Fruit fly (Drosophila melanogaster) whole organism, embryonic: Measurements from ENCODE around the gene Mrgn1.

Source experiments
- Ada2b ChIP-seq: fragments of 200-800 bp; sonication (Bioruptor generic); IDR thresholded peaks from 2 replicates; pipeline ENCODE4 v1.3.6; 2022; ENCODE audit warnings: missing biosample characterization, missing genetic modification characterization
- BEAF-32 ChIP-seq: fragments of 200-800 bp; sonication (Bioruptor generic); optimal IDR thresholded peaks from 3 replicates; lab custom pipeline; 2017; ENCODE audit warnings: missing biosample characterization, missing genetic modification characterization, mild to moderate bottlenecking, moderate library complexity, missing genetic modification reagents
- Blimp-1 ChIP-seq: fragments of 200-800 bp; sonication (Bioruptor generic); optimal IDR thresholded peaks from 3 replicates; lab custom pipeline; 2018; ENCODE audit warnings: missing biosample characterization, missing genetic modification characterization, mild to moderate bottlenecking, moderate library complexity, missing genetic modification reagents
- BtbVII ChIP-seq: fragments of 200-800 bp; sonication (Bioruptor generic); optimal IDR thresholded peaks from 3 replicates; lab custom pipeline; 2017; ENCODE audit warnings: missing biosample characterization, mild to moderate bottlenecking, missing genetic modification characterization
- CG10209 ChIP-seq: fragments of 200-800 bp; sonication (Bioruptor generic); optimal IDR thresholded peaks from 3 replicates; lab custom pipeline; 2017; ENCODE audit warnings: missing biosample characterization, mild to moderate bottlenecking, missing genetic modification characterization, missing genetic modification reagents
- CG1024 ChIP-seq: fragments of 200-800 bp; sonication (Bioruptor generic); IDR thresholded peaks from 2 replicates; pipeline ENCODE4 v1.3.6; 2022; ENCODE audit warnings: missing biosample characterization, missing genetic modification characterization
- CG10267 ChIP-seq: fragments of 200-800 bp; sonication (Bioruptor generic); optimal IDR thresholded peaks from 2 replicates; lab custom pipeline; 2018; ENCODE audit warnings: missing biosample characterization, mild to moderate bottlenecking, missing genetic modification characterization, moderate library complexity
- CG11093 ChIP-seq: fragments of 200-800 bp; sonication (Bioruptor generic); IDR thresholded peaks from 3 replicates; pipeline ENCODE4 v1.3.6; 2022; ENCODE audit warnings: missing biosample characterization, missing genetic modification characterization
- CG12391 ChIP-seq: fragments of 200-800 bp; sonication (Bioruptor generic); optimal IDR thresholded peaks from 3 replicates; lab custom pipeline; 2018; ENCODE audit warnings: missing biosample characterization, mild to moderate bottlenecking, missing genetic modification characterization, moderate library complexity
- CG13424 ChIP-seq: fragments of 200-800 bp; sonication (Bioruptor generic); optimal IDR thresholded peaks from 2 replicates; lab custom pipeline; 2019; ENCODE audit warnings: missing biosample characterization, mild to moderate bottlenecking, missing genetic modification characterization, moderate library complexity
- CG13775 ChIP-seq: fragments of 200-800 bp; sonication (Bioruptor generic); optimal IDR thresholded peaks from 3 replicates; lab custom pipeline; 2017; ENCODE audit warnings: missing biosample characterization, mild to moderate bottlenecking, missing genetic modification characterization
- CG16779 ChIP-seq: fragments of 200-800 bp; sonication (Bioruptor generic); IDR thresholded peaks from 2 replicates; pipeline ENCODE4 v1.3.6; 2022; ENCODE audit warnings: missing biosample characterization, missing genetic modification characterization
- CG17186 ChIP-seq: fragments of 200-800 bp; sonication (Bioruptor generic); optimal IDR thresholded peaks from 3 replicates; lab custom pipeline; 2017; ENCODE audit warnings: missing biosample characterization, missing genetic modification reagents, missing genetic modification characterization
- CG2120 ChIP-seq: fragments of 200-800 bp; sonication (Bioruptor generic); optimal IDR thresholded peaks from 3 replicates; lab custom pipeline; 2016; ENCODE audit warnings: missing biosample characterization, missing genetic modification characterization
- CG30431 ChIP-seq: fragments of 200-800 bp; sonication (Bioruptor generic); optimal IDR thresholded peaks from 2 replicates; lab custom pipeline; 2017; ENCODE audit warnings: missing biosample characterization, missing genetic modification characterization
- CG3065 ChIP-seq: fragments of 200-800 bp; sonication (Bioruptor generic); optimal IDR thresholded peaks from 2 replicates; lab custom pipeline; 2016; ENCODE audit warnings: missing biosample characterization, missing genetic modification characterization
- CG31365 ChIP-seq: fragments of 200-800 bp; sonication (Bioruptor generic); optimal IDR thresholded peaks from 2 replicates; lab custom pipeline; 2018; ENCODE audit warnings: missing biosample characterization, mild to moderate bottlenecking, missing genetic modification characterization
- CG6854 ChIP-seq: fragments of 200-800 bp; sonication (Bioruptor generic); optimal IDR thresholded peaks from 3 replicates; lab custom pipeline; 2017; ENCODE audit warnings: missing biosample characterization, mild to moderate bottlenecking, missing genetic modification characterization
- CG8388 ChIP-seq: fragments of 200-800 bp; sonication (Bioruptor generic); optimal IDR thresholded peaks from 2 replicates; lab custom pipeline; 2019; ENCODE audit warnings: missing biosample characterization, mild to moderate bottlenecking, missing genetic modification characterization, moderate library complexity
- CoRest ChIP-seq: fragments of 200-800 bp; sonication (Bioruptor generic); optimal IDR thresholded peaks from 3 replicates; lab custom pipeline; 2018; ENCODE audit warnings: missing biosample characterization, mild to moderate bottlenecking, missing genetic modification characterization, moderate library complexity
- D ChIP-seq, 2 experiments: fragments of 200-800 bp in 1 of 2; fragments of >200 bp in 1 of 2; sonication (Bioruptor generic) in 1 of 2; optimal IDR thresholded peaks; 2 replicates in 1 of 2; 3 replicates in 1 of 2; lab custom pipeline; 2017; ENCODE audit warnings: mild to moderate bottlenecking in 1 of 2, missing biosample characterization in 1 of 2, missing genetic modification characterization in 1 of 2, missing genetic modification reagents in 1 of 2
- H2.0 ChIP-seq: fragments of 200-800 bp; sonication (Bioruptor generic); IDR thresholded peaks from 2 replicates; pipeline ENCODE4 v1.3.6; 2022; ENCODE audit warnings: missing biosample characterization, missing genetic modification characterization
- HLH3B ChIP-seq: fragments of 200-800 bp; sonication (Bioruptor generic); IDR thresholded peaks from 2 replicates; pipeline ENCODE4 v1.3.6; 2022; ENCODE audit warnings: missing biosample characterization, missing genetic modification characterization
- HLH54F ChIP-seq: fragments of 200-800 bp; sonication (Bioruptor generic); optimal IDR thresholded peaks from 3 replicates; lab custom pipeline; 2016; ENCODE audit warnings: missing biosample characterization, missing genetic modification characterization
- Max ChIP-seq: fragments of 200-800 bp; sonication (Bioruptor generic); optimal IDR thresholded peaks from 2 replicates; lab custom pipeline; 2016; ENCODE audit warnings: missing biosample characterization, mild to moderate bottlenecking, missing genetic modification characterization
- Six4 ChIP-seq: fragments of 200-800 bp; sonication (Bioruptor generic); optimal IDR thresholded peaks from 2 replicates; lab custom pipeline; 2016; ENCODE audit warnings: missing biosample characterization, missing genetic modification characterization
- ase ChIP-seq: fragments of 200-800 bp; sonication (Bioruptor generic); IDR thresholded peaks from 3 replicates; pipeline ENCODE4 v1.3.6; 2022; ENCODE audit warnings: missing biosample characterization, missing genetic modification characterization
- az2 ChIP-seq: fragments of 200-800 bp; sonication (Bioruptor generic); optimal IDR thresholded peaks from 3 replicates; lab custom pipeline; 2016; ENCODE audit warnings: missing biosample characterization, missing genetic modification characterization
- dm ChIP-seq: fragments of 200-800 bp; sonication (Bioruptor generic); optimal IDR thresholded peaks from 3 replicates; lab custom pipeline; 2016; ENCODE audit warnings: missing biosample characterization, missing genetic modification characterization
- dmrt11E ChIP-seq: fragments of 200-800 bp; sonication (Bioruptor generic); optimal IDR thresholded peaks from 3 replicates; lab custom pipeline; 2018; ENCODE audit warnings: missing biosample characterization, mild to moderate bottlenecking, missing genetic modification characterization, moderate library complexity
- dmrt99B ChIP-seq: fragments of 200-800 bp; sonication (Bioruptor generic); optimal IDR thresholded peaks from 2 replicates; lab custom pipeline; 2018; ENCODE audit warnings: missing biosample characterization, mild to moderate bottlenecking, missing genetic modification characterization, moderate library complexity
- emc ChIP-seq: fragments of 200-800 bp; sonication (Bioruptor generic); optimal IDR thresholded peaks from 2 replicates; lab custom pipeline; 2016; ENCODE audit warnings: missing biosample characterization, missing genetic modification characterization
- gcm2 ChIP-seq: fragments of 200-800 bp; sonication (Bioruptor generic); optimal IDR thresholded peaks from 2 replicates; lab custom pipeline; 2016; ENCODE audit warnings: missing biosample characterization, missing genetic modification characterization
- gsb ChIP-seq: fragments of 200-800 bp; sonication (Bioruptor generic); IDR thresholded peaks from 2 replicates; pipeline ENCODE4 v1.3.6; 2022; ENCODE audit warnings: missing biosample characterization, missing genetic modification characterization
- gt ChIP-seq: fragments of 200-800 bp; sonication (Bioruptor generic); IDR thresholded peaks from 2 replicates; pipeline ENCODE4 v1.3.6; 2022; ENCODE audit warnings: missing biosample characterization, missing genetic modification characterization
- hth ChIP-seq: fragments of >200 bp; optimal IDR thresholded peaks from 2 replicates; lab custom pipeline; 2017; ENCODE audit warnings: inconsistent platforms
- inv ChIP-seq: fragments of 200-800 bp; sonication (Bioruptor generic); IDR thresholded peaks from 2 replicates; pipeline ENCODE4 v1.3.6; 2022; ENCODE audit warnings: missing biosample characterization, missing genetic modification characterization; ENCODE audit not compliant: partially characterized antibody
- lmd ChIP-seq: fragments of 200-800 bp; sonication (Bioruptor generic); IDR thresholded peaks from 2 replicates; pipeline ENCODE4 v1.3.6; 2022; ENCODE audit warnings: missing biosample characterization, missing genetic modification characterization
- nerfin-1 ChIP-seq: fragments of 200-800 bp; sonication (Bioruptor generic); optimal IDR thresholded peaks from 3 replicates; lab custom pipeline; 2019; ENCODE audit warnings: missing biosample characterization, mild to moderate bottlenecking, missing genetic modification characterization, moderate library complexity
- nom ChIP-seq: fragments of 200-800 bp; sonication (Bioruptor generic); optimal IDR thresholded peaks from 2 replicates; lab custom pipeline; 2017; ENCODE audit warnings: missing biosample characterization, missing genetic modification characterization, mild to moderate bottlenecking, moderate library complexity, missing genetic modification reagents
- pzg ChIP-seq: fragments of 200-800 bp; sonication (Bioruptor generic); optimal IDR thresholded peaks from 3 replicates; lab custom pipeline; 2018; ENCODE audit warnings: missing biosample characterization, mild to moderate bottlenecking, missing genetic modification characterization, moderate library complexity
- ro ChIP-seq: fragments of 200-800 bp; sonication (Bioruptor generic); IDR thresholded peaks from 2 replicates; pipeline ENCODE4 v1.3.6; 2022; ENCODE audit warnings: missing biosample characterization, missing genetic modification characterization
- row ChIP-seq: fragments of 200-800 bp; sonication (Bioruptor generic); IDR thresholded peaks from 3 replicates; pipeline ENCODE4 v1.3.6; 2022; ENCODE audit warnings: missing biosample characterization, missing genetic modification characterization
- scrt ChIP-seq: fragments of 200-800 bp; sonication (Bioruptor generic); optimal IDR thresholded peaks from 2 replicates; lab custom pipeline; 2018; ENCODE audit warnings: missing biosample characterization, mild to moderate bottlenecking, missing genetic modification characterization, moderate library complexity
- shn ChIP-seq: fragments of 200-800 bp; sonication (Bioruptor generic); optimal IDR thresholded peaks from 3 replicates; lab custom pipeline; 2016; ENCODE audit warnings: missing biosample characterization, missing genetic modification characterization
- slbo ChIP-seq: fragments of 200-800 bp; sonication (Bioruptor generic); IDR thresholded peaks from 2 replicates; pipeline ENCODE4 v1.3.6; 2022; ENCODE audit warnings: missing biosample characterization, missing genetic modification characterization
- slp2 ChIP-seq: fragments of 200-800 bp; sonication (Bioruptor generic); optimal IDR thresholded peaks from 2 replicates; lab custom pipeline; 2016; ENCODE audit warnings: missing biosample characterization, missing genetic modification characterization
- vnd ChIP-seq: fragments of 200-800 bp; sonication (Bioruptor generic); IDR thresholded peaks from 3 replicates; pipeline ENCODE4 v1.3.6; 2022; ENCODE audit warnings: missing biosample characterization, missing genetic modification characterization; ENCODE audit not compliant: partially characterized antibody
- zen ChIP-seq: fragments of 200-800 bp; sonication (Bioruptor generic); optimal IDR thresholded peaks from 3 replicates; lab custom pipeline; 2018; ENCODE audit warnings: missing biosample characterization, mild to moderate bottlenecking, missing genetic modification characterization, moderate library complexity
- zf30C ChIP-seq: fragments of 200-800 bp; sonication (Bioruptor generic); optimal IDR thresholded peaks from 3 replicates; lab custom pipeline; 2018; ENCODE audit warnings: missing biosample characterization, mild to moderate bottlenecking, missing genetic modification characterization

The Mrgn1 gene

dm6 chrX:13679565-13679964 lies 42.2 kb downstream of the Mrgn1 start (continued):
- TF ChIP-seq zf30C (GFP tag; lab: Kevin White, UChicago) (peak; percentile 65), HLH54F (no peak), hth (lab: Kevin White, UChicago) (no peak), Six4 (GFP tag; lab: Kevin White, UChicago) (no peak), BtbVII (GFP tag; lab: Kevin White, UChicago) (no peak), CG2120 (GFP tag; lab: Kevin White, UChicago) (peak; percentile 2), scrt (no peak), dm (no peak), CoRest (tag; lab: Kevin White, UChicago) (peak; percentile 29), Max (GFP tag; lab: Kevin White, UChicago) (no peak), vnd (GFP tag; lab: Robert Waterston, UW) (no peak), BEAF-32 (GFP tag; lab: Kevin White, UChicago) (no peak), CG17186 (no peak), CG10209 (GFP tag; lab: Kevin White, UChicago) (peak; percentile 25), ro (GFP tag; lab: Robert Waterston, UW) (no peak), lmd (GFP tag; lab: Robert Waterston, UW) (0 out of 2 replicates have a peak, but pooled peaks have one; percentile 18), CG13775 (GFP tag; lab: Kevin White, UChicago) (no peak), gt (GFP tag; lab: Robert Waterston, UW) (no peak), gsb (no peak), CG6854 (GFP tag; lab: Kevin White, UChicago) (no peak), shn (GFP tag; lab: Kevin White, UChicago) (no peak), HLH3B (GFP tag; lab: Robert Waterston, UW) (0 out of 2 replicates have a peak, but pooled peaks have one; percentile 20), Blimp-1 (GFP tag; lab: Kevin White, UChicago) (peak; percentile 44), CG16779 (GFP tag; lab: Robert Waterston, UW) (no peak), slp2 (GFP tag; lab: Kevin White, UChicago) (no peak), gcm2 (no peak), Ada2b (GFP tag; lab: Robert Waterston, UW) (peak; percentile 26; the same call in 1 of the 2 replicates), CG3065 (GFP tag; lab: Kevin White, UChicago) (no peak), CG8388 (peak; percentile 45), inv (no peak), H2.0 (GFP tag; lab: Robert Waterston, UW) (0 out of 2 replicates have a peak, but pooled peaks have one; percentile 15), ase (GFP tag; lab: Robert Waterston, UW) (no peak), CG10267 (tag; lab: Kevin White, UChicago) (peak; percentile 26), slbo (GFP tag; lab: Robert Waterston, UW) (peak; percentile 13; the same call in 1 of the 2 replicates), CG1024 (GFP tag; lab: Robert Waterston, UW) (no peak), dmrt11E (tag; lab: Kevin White, UChicago) (peak; percentile 46), pzg (GFP tag; lab: Kevin White, UChicago) (no peak), dmrt99B (peak; percentile 40), az2 (GFP tag; lab: Kevin White, UChicago) (peak; percentile 15), row (peak; percentile 61), CG12391 (tag; lab: Kevin White, UChicago) (peak; percentile 31), CG31365 (no peak), D (optimal IDR thresholded peaks at IDR 0.05; lab: Kevin White, UChicago) (no peak), D (GFP tag; optimal IDR thresholded peaks at IDR 0.05; lab: Kevin White, UChicago) (peak; percentile 9), CG13424 (tag; lab: Kevin White, UChicago) (peak; percentile 36), CG11093 (GFP tag; lab: Robert Waterston, UW) (no peak), zen (tag; lab: Kevin White, UChicago) (no peak), nerfin-1 (tag; lab: Kevin White, UChicago) (peak; percentile 6), nom (GFP tag; lab: Kevin White, UChicago) (no peak), emc (GFP tag; lab: Kevin White, UChicago) (no peak), CG30431 (no peak)
